Worm (Caenorhabditis elegans) whole organism, L4 larva: Measurements from ENCODE around the gene btb-20.

ENCODE experiments used
- D1046.2 ChIP-seq: fragments of 200-800 bp; sonication (Bioruptor generic); IDR thresholded peaks from 2 replicates; pipeline ENCODE4 v1.3.6; 2022; ENCODE audit warnings: missing genetic modification characterization, missing compliant biosample characterization
- Y48G9A.11 ChIP-seq: fragments of 200-800 bp; sonication (Bioruptor generic); IDR thresholded peaks from 2 replicates; pipeline ENCODE4 v1.3.6; 2022; ENCODE audit warnings: missing genetic modification reagents, missing genetic modification characterization, missing compliant biosample characterization
- Y75B8A.6 ChIP-seq: fragments of 200-800 bp; sonication (Bioruptor generic); IDR thresholded peaks from 2 replicates; pipeline ENCODE4 v1.3.6; 2022; ENCODE audit warnings: missing genetic modification reagents, missing genetic modification characterization, missing compliant biosample characterization
- ZK337.2 ChIP-seq: fragments of 200-800 bp; sonication (Bioruptor generic); IDR thresholded peaks from 2 replicates; pipeline ENCODE4 v1.3.6; 2022; ENCODE audit warnings: missing genetic modification reagents, missing genetic modification characterization, missing compliant biosample characterization
- ZK546.5 ChIP-seq, 2 experiments: sonication (generic microtip); optimal IDR thresholded peaks; 2 replicates each; lab custom pipeline; 2017; ENCODE audit warnings: missing biosample characterization in 2 of 2, missing genetic modification characterization in 2 of 2
- aha-1 ChIP-seq: fragments of 150-350 bp; peaks from one replicate; lab custom pipeline; 2014; ENCODE audit warnings: missing biosample characterization, missing genetic modification characterization
- aly-2 ChIP-seq: sonication (generic microtip); optimal IDR thresholded peaks from 2 replicates; lab custom pipeline; 2018; ENCODE audit warnings: missing biosample characterization, missing genetic modification characterization
- arid-1 ChIP-seq: fragments of 200-800 bp; sonication (Bioruptor generic); conservative IDR thresholded peaks from 2 replicates; pipeline ENCODE4 v1.3.6; 2022; ENCODE audit warnings: missing genetic modification reagents, missing genetic modification characterization, missing compliant biosample characterization
- attf-4 ChIP-seq: sonication (generic microtip); optimal IDR thresholded peaks from 3 replicates; lab custom pipeline; 2017; ENCODE audit warnings: missing biosample characterization, missing genetic modification characterization
- ceh-20 ChIP-seq: fragments of 200-800 bp; sonication (Bioruptor generic); IDR thresholded peaks from 2 replicates; pipeline ENCODE4 v1.3.6; 2022; ENCODE audit warnings: missing genetic modification reagents, missing genetic modification characterization, missing compliant biosample characterization
- ceh-32 ChIP-seq: sonication (generic microtip); optimal IDR thresholded peaks from 2 replicates; lab custom pipeline; 2016; ENCODE audit warnings: mild to moderate bottlenecking, missing genetic modification characterization, missing compliant biosample characterization; ENCODE audit not compliant: poor library complexity
- ceh-62 ChIP-seq: sonication (generic microtip); optimal IDR thresholded peaks from 2 replicates; lab custom pipeline; 2017; ENCODE audit warnings: missing biosample characterization, missing genetic modification characterization
- ces-1 ChIP-seq: fragments of 150-350 bp; sonication (generic microtip); optimal IDR thresholded peaks from 4 replicates; lab custom pipeline; 2014; ENCODE audit warnings: missing biosample characterization, missing genetic modification reagents, missing genetic modification characterization
- daf-19 ChIP-seq: fragments of 200-800 bp; sonication (Bioruptor generic); conservative IDR thresholded peaks from 2 replicates; pipeline ENCODE4 v1.3.6; 2022; ENCODE audit warnings: missing genetic modification characterization, missing compliant biosample characterization
- dmd-6 ChIP-seq: fragments of 200-800 bp; sonication (Bioruptor generic); IDR thresholded peaks from 2 replicates; pipeline ENCODE4 v1.3.6; 2022; ENCODE audit warnings: missing genetic modification reagents, missing genetic modification characterization, missing compliant biosample characterization
- dmd-8 ChIP-seq: fragments of 200-800 bp; sonication (Bioruptor generic); IDR thresholded peaks from 2 replicates; pipeline ENCODE4 v1.3.6; 2022; ENCODE audit warnings: missing genetic modification characterization, missing compliant biosample characterization
- dmd-9 ChIP-seq: fragments of 200-800 bp; sonication (Bioruptor generic); IDR thresholded peaks from 2 replicates; pipeline ENCODE4 v1.3.6; 2022; ENCODE audit warnings: missing genetic modification reagents, missing genetic modification characterization, missing compliant biosample characterization
- duxl-1 ChIP-seq: sonication (generic microtip); optimal IDR thresholded peaks from 2 replicates; lab custom pipeline; 2016; ENCODE audit warnings: mild to moderate bottlenecking, missing genetic modification characterization, moderate library complexity, missing compliant biosample characterization; ENCODE audit not compliant: poor library complexity
- egl-27 ChIP-seq: sonication (generic microtip); optimal IDR thresholded peaks from 3 replicates; lab custom pipeline; 2017; ENCODE audit warnings: missing biosample characterization, missing genetic modification reagents, missing genetic modification characterization
- fos-1 ChIP-seq: fragments of 150-350 bp; optimal IDR thresholded peaks from 2 replicates; lab custom pipeline; 2014; ENCODE audit warnings: missing biosample characterization, missing genetic modification characterization
- gei-8 ChIP-seq: fragments of 200-800 bp; sonication (Bioruptor generic); optimal IDR thresholded peaks from 2 replicates; lab custom pipeline; 2018; ENCODE audit warnings: mild to moderate bottlenecking, missing genetic modification characterization, missing compliant biosample characterization
- hif-1 ChIP-seq, 2 experiments: sonication (generic microtip); optimal IDR thresholded peaks; 2 replicates each; lab custom pipeline; 2016 to 2017; ENCODE audit warnings: missing compliant biosample characterization in 2 of 2, missing genetic modification characterization in 2 of 2, missing genetic modification reagents in 2 of 2, missing genotype in 2 of 2, mild to moderate bottlenecking in 1 of 2
- hlh-30 ChIP-seq: sonication (generic microtip); optimal IDR thresholded peaks from 2 replicates; lab custom pipeline; 2017; ENCODE audit warnings: antibody characterized with exemption, mild to moderate bottlenecking, missing genetic modification characterization, missing compliant biosample characterization; ENCODE audit not compliant: insufficient read depth
- jun-1 ChIP-seq: fragments of 150-350 bp; optimal IDR thresholded peaks from 2 replicates; lab custom pipeline; 2014; ENCODE audit warnings: missing biosample characterization, missing genetic modification reagents, missing genetic modification characterization
- lim-7 ChIP-seq: fragments of 200-800 bp; sonication (Bioruptor generic); IDR thresholded peaks from 2 replicates; pipeline ENCODE4 v1.3.6; 2022; ENCODE audit warnings: missing genetic modification characterization, missing compliant biosample characterization
- lin-15B ChIP-seq: fragments of 150-350 bp; sonication (generic microtip); optimal IDR thresholded peaks from 3 replicates; lab custom pipeline; 2014; ENCODE audit warnings: missing biosample characterization, missing genetic modification characterization
- lin-29 ChIP-seq: fragments of 200-800 bp; sonication (Bioruptor generic); IDR thresholded peaks from 2 replicates; pipeline ENCODE4 v1.3.6; 2022; ENCODE audit warnings: missing genetic modification reagents, missing genetic modification characterization, missing compliant biosample characterization
- lin-38 ChIP-seq: fragments of 200-800 bp; sonication (Bioruptor generic); IDR thresholded peaks from 2 replicates; pipeline ENCODE4 v1.3.6; 2022; ENCODE audit warnings: missing genetic modification reagents, missing genetic modification characterization, missing compliant biosample characterization
- lin-39 ChIP-seq: fragments of 150-350 bp; optimal IDR thresholded peaks from 2 replicates; lab custom pipeline; 2014; ENCODE audit warnings: missing biosample characterization, missing genetic modification reagents, missing genetic modification characterization
- lsy-2 ChIP-seq, 2 experiments: fragments of 150-350 bp in 1 of 2; sonication (generic microtip) in 1 of 2; optimal IDR thresholded peaks; 2 replicates each; lab custom pipeline; 2014 to 2017; ENCODE audit warnings: missing biosample characterization in 2 of 2, missing genetic modification characterization in 2 of 2
- mdt-29 ChIP-seq: fragments of 200-800 bp; sonication (Bioruptor generic); IDR thresholded peaks from 2 replicates; pipeline ENCODE4 v1.3.6; 2022; ENCODE audit warnings: missing genetic modification reagents, missing genetic modification characterization, missing compliant biosample characterization
- mes-2 ChIP-seq: sonication (generic microtip); optimal IDR thresholded peaks from 2 replicates; lab custom pipeline; 2016; ENCODE audit warnings: missing genotype, mild to moderate bottlenecking, missing genetic modification characterization, missing compliant biosample characterization; ENCODE audit not compliant: poor library complexity, severe bottlenecking
- mxl-2 ChIP-seq: fragments of 200-800 bp; sonication (Bioruptor generic); conservative IDR thresholded peaks from 2 replicates; pipeline ENCODE4 v1.3.6; 2022; ENCODE audit warnings: missing genetic modification reagents, missing genetic modification characterization, missing compliant biosample characterization
- nhr-237 ChIP-seq: sonication (generic microtip); optimal IDR thresholded peaks from 2 replicates; lab custom pipeline; 2017; ENCODE audit warnings: missing biosample characterization, missing genetic modification characterization
- nhr-28 ChIP-seq: fragments of 150-350 bp; optimal IDR thresholded peaks from 2 replicates; lab custom pipeline; 2014; ENCODE audit warnings: missing biosample characterization, missing genetic modification characterization
- nhr-42 ChIP-seq: fragments of 200-800 bp; sonication (Bioruptor generic); IDR thresholded peaks from 2 replicates; pipeline ENCODE4 v1.3.6; 2022; ENCODE audit warnings: missing genetic modification characterization, missing compliant biosample characterization
- nhr-76 ChIP-seq: fragments of 150-350 bp; optimal IDR thresholded peaks from 2 replicates; lab custom pipeline; 2014; ENCODE audit warnings: missing biosample characterization, missing genetic modification characterization
- pha-4 ChIP-seq, 2 experiments: fragments of 150-350 bp in 1 of 2; fragments of 200-800 bp in 1 of 2; sonication (Bioruptor generic) in 1 of 2; IDR thresholded peaks in 1 of 2; optimal IDR thresholded peaks in 1 of 2; 2 replicates each; pipeline versions ENCODE4 v1.3.6 to Lab custom; 2014 to 2022; ENCODE audit warnings: missing genetic modification characterization in 2 of 2, missing genetic modification reagents in 2 of 2, missing biosample characterization in 1 of 2, missing compliant biosample characterization in 1 of 2
- php-3 ChIP-seq: fragments of 200-800 bp; sonication (Bioruptor generic); IDR thresholded peaks from 2 replicates; pipeline ENCODE4 v1.3.6; 2022; ENCODE audit warnings: missing genetic modification reagents, missing genetic modification characterization, missing compliant biosample characterization
- spr-3 ChIP-seq: fragments of 200-800 bp; sonication (Bioruptor generic); optimal IDR thresholded peaks from 2 replicates; lab custom pipeline; 2018; ENCODE audit warnings: mild to moderate bottlenecking, missing genetic modification characterization, missing compliant biosample characterization
- tag-97 ChIP-seq: fragments of 200-800 bp; sonication (Bioruptor generic); IDR thresholded peaks from 2 replicates; pipeline ENCODE4 v1.3.6; 2022; ENCODE audit warnings: missing genetic modification characterization, missing compliant biosample characterization
- unc-39 ChIP-seq: sonication (generic microtip); optimal IDR thresholded peaks from 2 replicates; lab custom pipeline; 2017; ENCODE audit warnings: missing biosample characterization, missing genetic modification characterization
- unc-62 ChIP-seq, 3 experiments: fragments of 150-350 bp in 1 of 3; sonication (generic microtip); optimal IDR thresholded peaks in 2 of 3; peaks in 1 of 3; 1 replicate in 1 of 3; 2 replicates in 2 of 3; lab custom pipeline; 2014 to 2017; ENCODE audit warnings: missing biosample characterization in 3 of 3, missing genetic modification characterization in 3 of 3, missing genetic modification reagents in 3 of 3, missing genotype in 1 of 3
- vab-7 ChIP-seq: fragments of 200-800 bp; sonication (Bioruptor generic); IDR thresholded peaks from 2 replicates; pipeline ENCODE4 v1.3.6; 2022; ENCODE audit warnings: missing genetic modification reagents, missing genetic modification characterization, missing compliant biosample characterization
- zag-1 ChIP-seq: fragments of 150-350 bp; optimal IDR thresholded peaks from 2 replicates; lab custom pipeline; 2014; ENCODE audit warnings: missing biosample characterization, missing genetic modification characterization
- zfp-2 ChIP-seq: sonication (generic microtip); optimal IDR thresholded peaks from 2 replicates; lab custom pipeline; 2016; ENCODE audit warnings: mild to moderate bottlenecking, missing genetic modification characterization, missing compliant biosample characterization
- zip-2 ChIP-seq: fragments of 150-350 bp; optimal IDR thresholded peaks from 2 replicates; lab custom pipeline; 2014; ENCODE audit warnings: missing biosample characterization, missing genetic modification characterization

btb-20 gene

ce11 chrII:14479583-14480245 lies 43.6 kb downstream of the btb-20 start, which contains the start of gene C13B4.1 (continued):
- TF ChIP-seq ZK546.5 (tag; optimal IDR thresholded peaks at IDR 0.05; lab: Kevin White, UChicago) (no peak), tag-97 (GFP tag; lab: Robert Waterston, UW) (no peak), hif-1 (tag; optimal IDR thresholded peaks at IDR 0.05; lab: Kevin White, UChicago) (no peak), zip-2 (tag; lab: Kevin White, UChicago) (no peak), vab-7 (GFP tag; lab: Robert Waterston, UW) (0 out of 2 replicates have a peak, but pooled peaks have one; percentile 19), unc-62 (GFP tag; optimal IDR thresholded peaks at IDR 0.05 in 1 of 2; lab: Kevin White, UChicago) (no peak), unc-62 (tag; optimal IDR thresholded peaks at IDR 0.05; lab: Kevin White, UChicago) (no peak), mxl-2 (GFP tag; lab: Robert Waterston, UW) (no peak), lsy-2 (tag; optimal IDR thresholded peaks at IDR 0.05; lab: Kevin White, UChicago) (no peak), pha-4 (GFP tag; IDR thresholded peaks at IDR 0.05; lab: Robert Waterston, UW) (no peak), pha-4 (tag; optimal IDR thresholded peaks at IDR 0.05; lab: Kevin White, UChicago) (no peak), nhr-76 (tag; lab: Kevin White, UChicago) (no peak), ceh-32 (no peak), duxl-1 (no peak), jun-1 (tag; lab: Kevin White, UChicago) (no peak), mdt-29 (GFP tag; lab: Robert Waterston, UW) (no peak), arid-1 (GFP tag; lab: Robert Waterston, UW) (no peak), mes-2 (peak; percentile 75), ces-1 (no peak), hlh-30 (tag; lab: Kevin White, UChicago) (no peak), aly-2 (tag; lab: Kevin White, UChicago) (no peak), lin-38 (GFP tag; lab: Robert Waterston, UW) (peak; percentile 93)

ce11 chrII:14474700-14475099 lies 48.6 kb downstream of the btb-20 start:
- TF ChIP-seq ceh-20, result no peak
- no peak for TF ChIP-seq egl-27 (tag; lab: Kevin White, UChicago)
- TF ChIP-seq daf-19 (GFP tag; lab: Robert Waterston, UW), result no peak
- TF ChIP-seq zag-1 (tag; lab: Kevin White, UChicago), result no peak
- TF ChIP-seq gei-8 (GFP tag; lab: Kevin White, UChicago), result no peak
- no peak for TF ChIP-seq unc-62 (GFP tag; optimal IDR thresholded peaks at IDR 0.05 in 1 of 2; lab: Kevin White, UChicago)
- TF ChIP-seq unc-62 (tag; optimal IDR thresholded peaks at IDR 0.05; lab: Kevin White, UChicago), result no peak
- TF ChIP-seq ceh-32, result no peak
- TF ChIP-seq php-3, result peak; percentile 19; the same call in 1 of the 2 replicates
- no peak; the same call in 1 of the 2 replicates for TF ChIP-seq lim-7 (GFP tag; lab: Robert Waterston, UW)
- no peak for TF ChIP-seq attf-4 (tag; lab: Kevin White, UChicago)
- TF ChIP-seq nhr-237 (tag; lab: Kevin White, UChicago), result no peak
- TF ChIP-seq dmd-8 (GFP tag; lab: Robert Waterston, UW), result no peak
- no peak for TF ChIP-seq duxl-1
- TF ChIP-seq nhr-28 (tag; lab: Kevin White, UChicago), result no peak
- no peak for TF ChIP-seq mdt-29 (GFP tag; lab: Robert Waterston, UW)
- no peak for TF ChIP-seq lin-29 (GFP tag; lab: Robert Waterston, UW)
- no peak for TF ChIP-seq dmd-6 (GFP tag; lab: Robert Waterston, UW)
- TF ChIP-seq D1046.2 (GFP tag; lab: Robert Waterston, UW), result no peak
- no peak for TF ChIP-seq unc-39 (tag; lab: Kevin White, UChicago)
- TF ChIP-seq ZK337.2, result peak; percentile 6; the same call in 1 of the 2 replicates
- no peak for TF ChIP-seq nhr-42 (GFP tag; lab: Robert Waterston, UW)
- peak; percentile 46; the same call in 1 of the 2 replicates for TF ChIP-seq pha-4 (GFP tag; IDR thresholded peaks at IDR 0.05; lab: Robert Waterston, UW)
- TF ChIP-seq pha-4 (tag; optimal IDR thresholded peaks at IDR 0.05; lab: Kevin White, UChicago), result no peak
- TF ChIP-seq dmd-9, result no peak
- no peak for TF ChIP-seq lin-15B (tag; lab: Kevin White, UChicago)
- no peak for TF ChIP-seq fos-1 (tag; lab: Kevin White, UChicago)
- TF ChIP-seq ceh-62 (tag; lab: Kevin White, UChicago), result no peak
- no peak for TF ChIP-seq lin-39 (tag; lab: Kevin White, UChicago)
- TF ChIP-seq Y75B8A.6 (GFP tag; lab: Robert Waterston, UW), result no peak
- TF ChIP-seq zfp-2 (tag; lab: Kevin White, UChicago), result no peak
- no peak for TF ChIP-seq hif-1 (tag; optimal IDR thresholded peaks at IDR 0.05; lab: Kevin White, UChicago)
- TF ChIP-seq aha-1, result peak; percentile 54
- no peak for TF ChIP-seq spr-3 (GFP tag; lab: Kevin White, UChicago)
- TF ChIP-seq Y48G9A.11 (GFP tag; lab: Robert Waterston, UW), result no peak
